Worm (Caenorhabditis elegans) whole organism, L1 larva: ENCODE data around the gene sqv-1.
A peak's percentile ranks its signal among the peaks of the same experiment; 100 is the strongest.

Experiments used
- C16A3.4 ChIP-seq: fragments of 150-350 bp; optimal IDR thresholded peaks from 2 replicates; lab custom pipeline; 2014; ENCODE audit warnings: missing biosample characterization, missing genetic modification characterization
- C34B4.2 ChIP-seq: sonication (generic microtip); optimal IDR thresholded peaks from 2 replicates; lab custom pipeline; 2017; ENCODE audit warnings: mild to moderate bottlenecking, missing genetic modification characterization, missing compliant biosample characterization
- F16B12.6 ChIP-seq: fragments of 150-350 bp; optimal IDR thresholded peaks from 2 replicates; lab custom pipeline; 2014; ENCODE audit warnings: missing biosample characterization, missing genetic modification characterization
- aha-1 ChIP-seq: fragments of 150-350 bp; optimal IDR thresholded peaks from 2 replicates; lab custom pipeline; 2014; ENCODE audit warnings: missing biosample characterization, missing genetic modification characterization
- alr-1 ChIP-seq: fragments of 200-800 bp; sonication (Bioruptor generic); optimal IDR thresholded peaks from 2 replicates; lab custom pipeline; 2018; ENCODE audit warnings: borderline replicate concordance, mild to moderate bottlenecking, missing genetic modification characterization, missing compliant biosample characterization
- aly-2 ChIP-seq: fragments of 150-350 bp; optimal IDR thresholded peaks from 2 replicates; lab custom pipeline; 2014; ENCODE audit warnings: missing biosample characterization, missing genetic modification characterization
- blmp-1 ChIP-seq: fragments of 150-350 bp; optimal IDR thresholded peaks from 2 replicates; lab custom pipeline; 2014; ENCODE audit warnings: missing biosample characterization, missing genetic modification characterization
- ceh-63 ChIP-seq: fragments of 200-800 bp; sonication (Bioruptor generic); optimal IDR thresholded peaks from 2 replicates; lab custom pipeline; 2018; ENCODE audit warnings: mild to moderate bottlenecking, missing genetic modification characterization, missing compliant biosample characterization
- ceh-8 ChIP-seq: fragments of 200-800 bp; sonication (Bioruptor generic); optimal IDR thresholded peaks from 2 replicates; lab custom pipeline; 2018; ENCODE audit warnings: mild to moderate bottlenecking, missing genetic modification characterization, moderate library complexity, missing compliant biosample characterization
- ceh-88 ChIP-seq: fragments of 200-800 bp; sonication (Bioruptor generic); IDR thresholded peaks from 2 replicates; pipeline ENCODE4 v1.3.6; 2022; ENCODE audit warnings: missing genetic modification characterization, missing compliant biosample characterization
- ceh-90 ChIP-seq: sonication (generic microtip); optimal IDR thresholded peaks from 2 replicates; lab custom pipeline; 2016; ENCODE audit warnings: missing genetic modification characterization, missing compliant biosample characterization
- ces-1 ChIP-seq: fragments of 150-350 bp; optimal IDR thresholded peaks from 2 replicates; lab custom pipeline; 2014; ENCODE audit warnings: missing biosample characterization, missing genetic modification reagents, missing genetic modification characterization
- dsc-1 ChIP-seq: sonication (generic microtip); optimal IDR thresholded peaks from 2 replicates; lab custom pipeline; 2016; ENCODE audit warnings: mild to moderate bottlenecking, missing genetic modification characterization, missing compliant biosample characterization
- efl-1 ChIP-seq, 4 experiments: fragments of 150-350 bp; optimal IDR thresholded peaks in 3 of 4; peaks in 1 of 4; 1 replicate in 1 of 4; 2 replicates in 3 of 4; lab custom pipeline; 2014; ENCODE audit warnings: missing biosample characterization in 2 of 4, missing genetic modification characterization in 2 of 4, missing genetic modification reagents in 2 of 4
- efl-3 ChIP-seq: fragments of 200-800 bp; sonication (Bioruptor generic); optimal IDR thresholded peaks from 2 replicates; lab custom pipeline; 2018; ENCODE audit warnings: mild to moderate bottlenecking, missing genetic modification characterization, missing compliant biosample characterization
- egl-13 ChIP-seq: sonication (generic microtip); optimal IDR thresholded peaks from 2 replicates; lab custom pipeline; 2016; ENCODE audit warnings: missing genotype, missing genetic modification reagents, missing genetic modification characterization, missing compliant biosample characterization
- egl-27 ChIP-seq, 2 experiments: fragments of 150-350 bp in 1 of 2; sonication (generic microtip); optimal IDR thresholded peaks; 3 replicates each; lab custom pipeline; 2017 to 2018; ENCODE audit warnings: missing biosample characterization in 2 of 2, missing genetic modification characterization in 2 of 2, missing genetic modification reagents in 2 of 2
- elt-2 ChIP-seq: sonication (generic microtip); optimal IDR thresholded peaks from 2 replicates; lab custom pipeline; 2016; ENCODE audit warnings: missing genetic modification characterization, mild to moderate bottlenecking, inconsistent platforms, missing compliant biosample characterization, missing genetic modification reagents
- elt-3 ChIP-seq, 6 experiments: fragments of 150-350 bp in 1 of 6; sonication (generic microtip); optimal IDR thresholded peaks; 2 replicates each; lab custom pipeline; 2017 to 2018; ENCODE audit warnings: missing biosample characterization in 6 of 6, missing genetic modification characterization in 6 of 6, inconsistent platforms in 1 of 6
- ets-5 ChIP-seq: fragments of 200-800 bp; sonication (Bioruptor generic); IDR thresholded peaks from 2 replicates; pipeline ENCODE4 v1.3.6; 2022; ENCODE audit warnings: missing genetic modification characterization, missing compliant biosample characterization
- fkh-4 ChIP-seq: sonication (generic microtip); optimal IDR thresholded peaks from 2 replicates; lab custom pipeline; 2016; ENCODE audit warnings: missing compliant biosample characterization, missing genetic modification characterization, borderline replicate concordance
- fos-1 ChIP-seq: fragments of 150-350 bp; optimal IDR thresholded peaks from 2 replicates; lab custom pipeline; 2014; ENCODE audit warnings: missing biosample characterization, missing genetic modification characterization
- grh-1 ChIP-seq: fragments of 200-800 bp; sonication (Bioruptor generic); IDR thresholded peaks from 2 replicates; pipeline ENCODE4 v1.3.6; 2022; ENCODE audit warnings: missing genetic modification reagents, missing genetic modification characterization, missing compliant biosample characterization
- hlh-4 ChIP-seq: sonication (generic microtip); optimal IDR thresholded peaks from 2 replicates; lab custom pipeline; 2016; ENCODE audit warnings: mild to moderate bottlenecking, missing genetic modification characterization, missing compliant biosample characterization
- jun-1 ChIP-seq: fragments of 150-350 bp; optimal IDR thresholded peaks from 2 replicates; lab custom pipeline; 2014; ENCODE audit warnings: missing biosample characterization, missing genetic modification reagents, missing genetic modification characterization
- lin-13 ChIP-seq: fragments of 150-350 bp; optimal IDR thresholded peaks from 2 replicates; lab custom pipeline; 2014; ENCODE audit warnings: missing biosample characterization, missing genetic modification reagents, missing genetic modification characterization
- lin-14 ChIP-seq: fragments of 200-800 bp; sonication (Bioruptor generic); optimal IDR thresholded peaks from 2 replicates; lab custom pipeline; 2018; ENCODE audit warnings: mild to moderate bottlenecking, missing genetic modification characterization, moderate library complexity, missing compliant biosample characterization
- lin-15B ChIP-seq: fragments of 150-350 bp; sonication (generic microtip); optimal IDR thresholded peaks from 3 replicates; lab custom pipeline; 2014; ENCODE audit warnings: missing biosample characterization, missing genetic modification characterization
- lin-35 ChIP-seq, 2 experiments: fragments of 150-350 bp; optimal IDR thresholded peaks; 2 replicates each; lab custom pipeline; 2014; ENCODE audit warnings: missing biosample characterization in 2 of 2, missing genetic modification characterization in 2 of 2, missing genetic modification reagents in 2 of 2
- lsy-2 ChIP-seq, 2 experiments: fragments of 150-350 bp; optimal IDR thresholded peaks; 2 replicates each; lab custom pipeline; 2014; ENCODE audit warnings: missing biosample characterization in 2 of 2, missing genetic modification characterization in 2 of 2
- mab-9 ChIP-seq: fragments of 200-800 bp; sonication (Bioruptor generic); IDR thresholded peaks from 2 replicates; pipeline ENCODE4 v1.3.6; 2022; ENCODE audit warnings: missing genetic modification reagents, missing genetic modification characterization, missing compliant biosample characterization
- mdl-1 ChIP-seq, 2 experiments: fragments of 150-350 bp; optimal IDR thresholded peaks; 2 replicates each; lab custom pipeline; 2014 to 2017; ENCODE audit warnings: missing biosample characterization in 2 of 2, missing genetic modification characterization in 2 of 2, inconsistent platforms in 1 of 2
- mef-2 ChIP-seq: fragments of 150-350 bp; optimal IDR thresholded peaks from 2 replicates; lab custom pipeline; 2014; ENCODE audit warnings: missing biosample characterization, missing genetic modification characterization
- nhr-11 ChIP-seq: fragments of 150-350 bp; optimal IDR thresholded peaks from 2 replicates; lab custom pipeline; 2014; ENCODE audit warnings: missing biosample characterization, missing genetic modification characterization
- nhr-20 ChIP-seq: sonication (generic microtip); optimal IDR thresholded peaks from 2 replicates; lab custom pipeline; 2016; ENCODE audit warnings: mild to moderate bottlenecking, missing genetic modification characterization, missing compliant biosample characterization
- nhr-28 ChIP-seq: fragments of 150-350 bp; optimal IDR thresholded peaks from 2 replicates; lab custom pipeline; 2014; ENCODE audit warnings: missing biosample characterization, missing genetic modification characterization
- nhr-47 ChIP-seq: sonication (generic microtip); optimal IDR thresholded peaks from 2 replicates; lab custom pipeline; 2016; ENCODE audit warnings: mild to moderate bottlenecking, missing genetic modification characterization, moderate library complexity, missing compliant biosample characterization
- nhr-71 ChIP-seq: sonication (generic microtip); optimal IDR thresholded peaks from 2 replicates; lab custom pipeline; 2016; ENCODE audit warnings: mild to moderate bottlenecking, missing genetic modification characterization, moderate library complexity, missing compliant biosample characterization
- nhr-77 ChIP-seq: fragments of 150-350 bp; optimal IDR thresholded peaks from 2 replicates; lab custom pipeline; 2014; ENCODE audit warnings: missing biosample characterization, missing genetic modification characterization
- nhr-85 ChIP-seq: sonication (generic microtip); peaks from one replicate; lab custom pipeline; 2016; ENCODE audit warnings: missing genetic modification characterization, inconsistent platforms, missing compliant biosample characterization
- pqm-1 ChIP-seq: sonication (generic microtip); optimal IDR thresholded peaks from 3 replicates; lab custom pipeline; 2017; ENCODE audit warnings: missing biosample characterization, missing genetic modification characterization
- rnt-1 ChIP-seq: sonication (generic microtip); optimal IDR thresholded peaks from 2 replicates; lab custom pipeline; 2016; ENCODE audit warnings: mild to moderate bottlenecking, missing genetic modification characterization, moderate library complexity, missing compliant biosample characterization
- sptf-1 ChIP-seq: fragments of 150-350 bp; optimal IDR thresholded peaks from 2 replicates; lab custom pipeline; 2014; ENCODE audit warnings: missing biosample characterization, missing genetic modification characterization
- tbx-2 ChIP-seq: sonication (generic microtip); optimal IDR thresholded peaks from 2 replicates; lab custom pipeline; 2016; ENCODE audit warnings: missing genetic modification characterization, missing compliant biosample characterization
- unc-130 ChIP-seq: fragments of 150-350 bp; optimal IDR thresholded peaks from 2 replicates; lab custom pipeline; 2017; ENCODE audit warnings: missing biosample characterization, missing genetic modification characterization, inconsistent platforms
- unc-30 ChIP-seq: sonication (generic microtip); optimal IDR thresholded peaks from 2 replicates; lab custom pipeline; 2017; ENCODE audit warnings: missing biosample characterization, missing genetic modification characterization
- unc-62 ChIP-seq: fragments of 150-350 bp; optimal IDR thresholded peaks from 2 replicates; lab custom pipeline; 2014; ENCODE audit warnings: missing biosample characterization, missing genetic modification reagents, missing genetic modification characterization
- vab-15 ChIP-seq: sonication (generic microtip); optimal IDR thresholded peaks from 2 replicates; lab custom pipeline; 2017; ENCODE audit warnings: missing genotype, mild to moderate bottlenecking, missing genetic modification characterization, missing compliant biosample characterization
- xbp-1 ChIP-seq: sonication (generic microtip); optimal IDR thresholded peaks from 2 replicates; lab custom pipeline; 2016; ENCODE audit warnings: missing genetic modification characterization, missing compliant biosample characterization
- zag-1 ChIP-seq: fragments of 150-350 bp; optimal IDR thresholded peaks from 2 replicates; lab custom pipeline; 2014; ENCODE audit warnings: missing biosample characterization, missing genetic modification characterization
- ztf-4 ChIP-seq: fragments of 150-350 bp; optimal IDR thresholded peaks from 2 replicates; lab custom pipeline; 2014; ENCODE audit warnings: missing biosample characterization, missing genetic modification characterization

The sqv-1 gene

DNA sequence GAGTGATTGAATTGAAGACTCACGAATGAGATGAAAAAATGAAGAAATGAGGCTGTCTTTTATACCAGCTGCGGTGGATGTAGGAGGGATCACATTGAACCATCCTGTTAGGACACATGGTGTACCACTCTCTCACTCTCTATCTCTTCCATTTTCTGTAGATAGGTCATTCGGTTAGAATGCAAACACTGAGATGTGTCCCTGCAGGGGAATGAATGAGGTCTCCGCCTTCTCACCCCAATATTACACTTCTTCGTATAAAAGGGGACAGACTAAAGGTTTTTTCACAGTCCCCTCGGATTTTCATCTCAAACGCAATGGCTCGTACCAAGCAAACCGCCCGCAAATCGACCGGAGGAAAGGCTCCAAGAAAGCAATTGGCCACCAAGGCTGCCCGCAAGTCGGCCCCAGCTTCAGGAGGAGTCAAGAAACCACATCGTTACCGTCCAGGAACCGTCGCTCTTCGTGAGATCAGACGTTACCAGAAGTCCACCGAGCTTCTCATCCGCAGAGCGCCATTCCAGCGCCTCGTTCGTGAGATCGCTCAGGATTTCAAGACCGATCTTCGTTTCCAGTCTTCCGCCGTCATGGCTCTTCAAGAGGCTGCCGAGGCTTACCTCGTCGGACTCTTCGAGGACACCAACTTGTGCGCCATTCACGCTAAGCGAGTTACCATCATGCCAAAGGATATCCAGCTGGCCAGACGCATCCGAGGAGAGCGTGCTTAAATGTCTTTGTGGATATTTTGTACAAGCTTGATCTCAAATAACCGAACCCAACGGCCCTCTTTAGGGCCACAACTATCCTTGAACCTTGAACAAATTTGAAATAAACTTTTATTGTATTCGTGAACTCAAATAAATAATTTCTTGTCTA is 26.7 kb upstream of the sqv-1 start, which contains the start of gene his-32:
Gene his-32 (plus strand): TSS at position 318 of the 876 bp plus-strand sequence.
- TF ChIP-seq ztf-4 (peak; percentile 72), aha-1 (tag; lab: Kevin White, UChicago) (no peak), rnt-1 (tag; lab: Kevin White, UChicago) (peak; percentile 58), C34B4.2 (tag; lab: Kevin White, UChicago) (no peak), nhr-85 (tag; lab: Kevin White, UChicago) (peak; percentile 81), mab-9 (GFP tag; lab: Robert Waterston, UW) (no peak), aly-2 (tag; lab: Kevin White, UChicago) (no peak), lin-13 (peak; percentile 55), dsc-1 (tag; lab: Kevin White, UChicago) (no peak), vab-15 (no peak), nhr-28 (tag; lab: Kevin White, UChicago) (no peak), lin-14 (GFP tag; lab: Kevin White, UChicago) (peak; percentile 75), grh-1 (GFP tag; lab: Robert Waterston, UW) (peak; percentile 21; the same call in 1 of the 2 replicates), elt-3 (tag; optimal IDR thresholded peaks at IDR 0.05; lab: Kevin White, UChicago) (peak in 1 of 6 experiments; percentile 47), lin-15B (tag; lab: Kevin White, UChicago) (no peak), jun-1 (tag; lab: Kevin White, UChicago) (no peak), mef-2 (tag; lab: Kevin White, UChicago) (no peak), F16B12.6 (tag; lab: Kevin White, UChicago) (no peak), pqm-1 (tag; lab: Kevin White, UChicago) (no peak), ces-1 (GFP tag; lab: Kevin White, UChicago) (no peak), fkh-4 (tag; lab: Kevin White, UChicago) (no peak), hlh-4 (tag; lab: Kevin White, UChicago) (no peak), nhr-47 (peak; percentile 62), nhr-71 (tag; lab: Kevin White, UChicago) (peak; percentile 69), elt-2 (tag; lab: Kevin White, UChicago) (no peak), zag-1 (no peak), egl-27 (tag; optimal IDR thresholded peaks at IDR 0.05; lab: Kevin White, UChicago) (no peak), ets-5 (GFP tag; lab: Robert Waterston, UW) (no peak), egl-13 (tag; lab: Kevin White, UChicago) (no peak), ceh-88 (no peak), unc-130 (tag; lab: Kevin White, UChicago) (no peak), nhr-20 (peak; percentile 59), unc-30 (tag; lab: Kevin White, UChicago) (no peak), tbx-2 (tag; lab: Kevin White, UChicago) (peak; percentile 38), lsy-2 (tag; optimal IDR thresholded peaks at IDR 0.05; lab: Kevin White, UChicago) (peak in 1 of 2 experiments; percentile 71), ceh-63 (no peak), fos-1 (no peak), blmp-1 (peak; percentile 65), C16A3.4 (tag; lab: Kevin White, UChicago) (peak; percentile 61), lin-35 (GFP tag; optimal IDR thresholded peaks at IDR 0.05; lab: Kevin White, UChicago) (peak in 1 of 2 experiments; percentile 18), xbp-1 (tag; lab: Kevin White, UChicago) (peak; percentile 39), nhr-11 (tag; lab: Kevin White, UChicago) (no peak), alr-1 (no peak), ceh-8 (GFP tag; lab: Kevin White, UChicago) (no peak), nhr-77 (tag; lab: Kevin White, UChicago) (no peak), ceh-90 (tag; lab: Kevin White, UChicago) (no peak), efl-1 (optimal IDR thresholded peaks at IDR 0.05; lab: Kevin White, UChicago) (peak; percentile 18 to 43), efl-1 (GFP tag; optimal IDR thresholded peaks at IDR 0.05 in 1 of 2; lab: Kevin White, UChicago) (peak in 1 of 2 experiments; percentile 89), mdl-1 (tag; optimal IDR thresholded peaks at IDR 0.05; lab: Kevin White, UChicago) (no peak), unc-62 (GFP tag; lab: Kevin White, UChicago) (no peak), efl-3 (GFP tag; lab: Kevin White, UChicago) (peak; percentile 82), sptf-1 (tag; lab: Kevin White, UChicago) (no peak)
